Fruit fly (Drosophila melanogaster): ENCODE data around the gene Son.

- TF ChIP-seq D1 (tag; optimal IDR thresholded peaks at IDR 0.05) (peak; percentile 76), CG34367 (tag; optimal IDR thresholded peaks at IDR 0.05) (peak; percentile 95), CG17806 (tag; optimal IDR thresholded peaks at IDR 0.05) (peak; percentile 97), Snoo (tag; optimal IDR thresholded peaks at IDR 0.05) (peak; percentile 96), Pif1A (GFP tag; optimal IDR thresholded peaks at IDR 0.05) (peak; percentile 96), CG9948 (tag; optimal IDR thresholded peaks at IDR 0.05) (peak; percentile 96), CG4496 (GFP tag; IDR thresholded peaks at IDR 0.05) (peak; percentile 99)
Observed at dm6 chr3R:9573812-9574587, 3.8 kb upstream of the Son start, which contains the start of gene CG9399.
